Fruit fly (Drosophila melanogaster) whole organism, prepupa: ENCODE data around the gene CG7627.

Source experiments
- Blimp-1 ChIP-seq: fragments of 200-800 bp; sonication (Bioruptor generic); optimal IDR thresholded peaks from 3 replicates; lab custom pipeline; 2017; ENCODE audit warnings: missing biosample characterization, missing genetic modification characterization, mild to moderate bottlenecking, moderate library complexity, missing genetic modification reagents
- CG10631 ChIP-seq: fragments of 200-800 bp; sonication (Bioruptor generic); optimal IDR thresholded peaks from 2 replicates; lab custom pipeline; 2016; ENCODE audit warnings: missing biosample characterization, missing genetic modification characterization
- CG10669 ChIP-seq: fragments of 200-800 bp; sonication (Bioruptor generic); optimal IDR thresholded peaks from 3 replicates; lab custom pipeline; 2018; ENCODE audit warnings: missing biosample characterization, mild to moderate bottlenecking, missing genetic modification characterization, moderate library complexity
- CG11902 ChIP-seq: fragments of 200-800 bp; sonication (Bioruptor generic); optimal IDR thresholded peaks from 3 replicates; lab custom pipeline; 2016; ENCODE audit warnings: missing biosample characterization, missing genetic modification characterization
- CG15336 ChIP-seq: fragments of 200-800 bp; sonication (Bioruptor generic); IDR thresholded peaks from 2 replicates; pipeline ENCODE4 v1.3.6; 2022; ENCODE audit warnings: missing biosample characterization, missing genetic modification characterization
- CG3032 ChIP-seq: fragments of 200-800 bp; optimal IDR thresholded peaks from 2 replicates; lab custom pipeline; 2019; ENCODE audit warnings: missing biosample characterization, mild to moderate bottlenecking, missing genetic modification characterization, moderate library complexity
- CG31627 ChIP-seq: fragments of 200-800 bp; sonication (Bioruptor generic); optimal IDR thresholded peaks from 3 replicates; lab custom pipeline; 2016; ENCODE audit warnings: missing biosample characterization, missing genetic modification characterization
- CG32006 ChIP-seq: fragments of 200-800 bp; sonication (Bioruptor generic); optimal IDR thresholded peaks from 3 replicates; lab custom pipeline; 2017; ENCODE audit warnings: missing biosample characterization, mild to moderate bottlenecking, missing genetic modification characterization
- CG34406 ChIP-seq: fragments of 200-800 bp; sonication (Bioruptor generic); optimal IDR thresholded peaks from 3 replicates; lab custom pipeline; 2016; ENCODE audit warnings: missing biosample characterization, missing genetic modification characterization
- CG3919 ChIP-seq: fragments of 200-800 bp; sonication (Bioruptor generic); optimal IDR thresholded peaks from 3 replicates; lab custom pipeline; 2016; ENCODE audit warnings: missing biosample characterization, missing genetic modification characterization
- CG4318 ChIP-seq: fragments of 200-800 bp; sonication (Bioruptor generic); optimal IDR thresholded peaks from 3 replicates; lab custom pipeline; 2017; ENCODE audit warnings: missing biosample characterization, mild to moderate bottlenecking, missing genetic modification characterization
- CG6163 ChIP-seq: fragments of 200-800 bp; sonication (Bioruptor generic); IDR thresholded peaks from 3 replicates; pipeline ENCODE4 v1.3.6; 2022; ENCODE audit warnings: missing biosample characterization, missing genetic modification characterization
- CG6276 ChIP-seq: fragments of 200-800 bp; sonication (Bioruptor generic); optimal IDR thresholded peaks from 2 replicates; lab custom pipeline; 2017; ENCODE audit warnings: missing biosample characterization, mild to moderate bottlenecking, missing genetic modification characterization
- CG6792 ChIP-seq: fragments of 200-800 bp; sonication (Bioruptor generic); optimal IDR thresholded peaks from 3 replicates; lab custom pipeline; 2016; ENCODE audit warnings: missing biosample characterization, missing genetic modification characterization
- CG6808 ChIP-seq: fragments of 200-800 bp; sonication (Bioruptor generic); optimal IDR thresholded peaks from 3 replicates; lab custom pipeline; 2017; ENCODE audit warnings: missing biosample characterization, missing genetic modification characterization, mild to moderate bottlenecking, moderate library complexity, missing genetic modification reagents
- CG7368 ChIP-seq: fragments of 200-800 bp; sonication (Bioruptor generic); optimal IDR thresholded peaks from 3 replicates; lab custom pipeline; 2016; ENCODE audit warnings: missing biosample characterization, missing genetic modification characterization
- CG8119 ChIP-seq: fragments of 200-800 bp; sonication (Bioruptor generic); IDR thresholded peaks from 3 replicates; pipeline ENCODE4 v1.3.6; 2022; ENCODE audit warnings: missing biosample characterization, missing genetic modification characterization
- CG8632 ChIP-seq: fragments of 200-800 bp; sonication (Bioruptor generic); optimal IDR thresholded peaks from 3 replicates; lab custom pipeline; 2016; ENCODE audit warnings: missing biosample characterization, missing genetic modification characterization
- CG9139 ChIP-seq: fragments of 200-800 bp; sonication (Bioruptor generic); optimal IDR thresholded peaks from 3 replicates; lab custom pipeline; 2017; ENCODE audit warnings: missing biosample characterization, mild to moderate bottlenecking, missing genetic modification characterization
- Eip78C ChIP-seq: fragments of 200-800 bp; sonication (Bioruptor generic); peaks from one replicate; lab custom pipeline; 2016; ENCODE audit warnings: missing biosample characterization, missing genetic modification characterization
- Eip93F ChIP-seq: fragments of 200-800 bp; sonication (Bioruptor generic); optimal IDR thresholded peaks from 2 replicates; lab custom pipeline; 2016; ENCODE audit warnings: missing biosample characterization, mild to moderate bottlenecking, missing genetic modification characterization
- Ets96B ChIP-seq: fragments of 200-800 bp; optimal IDR thresholded peaks from 2 replicates; lab custom pipeline; 2019; ENCODE audit warnings: missing biosample characterization, mild to moderate bottlenecking, missing genetic modification characterization, moderate library complexity
- Hr38 ChIP-seq: sonication (Bioruptor generic); optimal IDR thresholded peaks from 2 replicates; lab custom pipeline; 2016; ENCODE audit warnings: missing biosample characterization, missing genetic modification characterization
- Hr39 ChIP-seq: fragments of 200-800 bp; sonication (Bioruptor generic); optimal IDR thresholded peaks from 2 replicates; lab custom pipeline; 2016; ENCODE audit warnings: missing biosample characterization, missing genetic modification characterization
- Hr4 ChIP-seq: fragments of 200-800 bp; sonication (Bioruptor generic); optimal IDR thresholded peaks from 3 replicates; lab custom pipeline; 2016; ENCODE audit warnings: missing biosample characterization, missing genetic modification characterization
- Met ChIP-seq: fragments of 200-800 bp; sonication (Bioruptor generic); optimal IDR thresholded peaks from 3 replicates; lab custom pipeline; 2016; ENCODE audit warnings: missing biosample characterization, missing genetic modification characterization
- Smox ChIP-seq: fragments of 200-800 bp; sonication (Bioruptor generic); optimal IDR thresholded peaks from 3 replicates; lab custom pipeline; 2016; ENCODE audit warnings: missing biosample characterization, missing genetic modification characterization
- Sox15 ChIP-seq: fragments of 200-800 bp; sonication (Bioruptor generic); optimal IDR thresholded peaks from 3 replicates; lab custom pipeline; 2016; ENCODE audit warnings: missing biosample characterization, missing genetic modification characterization
- achi ChIP-seq: fragments of 200-800 bp; sonication (Bioruptor generic); optimal IDR thresholded peaks from 3 replicates; lab custom pipeline; 2016; ENCODE audit warnings: missing biosample characterization, missing genetic modification characterization
- cyc ChIP-seq: fragments of 200-800 bp; sonication (Bioruptor generic); optimal IDR thresholded peaks from 3 replicates; lab custom pipeline; 2016; ENCODE audit warnings: missing biosample characterization, missing genetic modification characterization
- dac ChIP-seq: fragments of 200-800 bp; sonication (Bioruptor generic); optimal IDR thresholded peaks from 2 replicates; lab custom pipeline; 2017; ENCODE audit warnings: missing biosample characterization, mild to moderate bottlenecking, missing genetic modification characterization
- dsx ChIP-seq: fragments of 200-800 bp; optimal IDR thresholded peaks from 3 replicates; lab custom pipeline; 2019; ENCODE audit warnings: missing biosample characterization, mild to moderate bottlenecking, missing genetic modification characterization, moderate library complexity; ENCODE audit not compliant: poor library complexity, severe bottlenecking
- eg ChIP-seq: fragments of 200-800 bp; sonication (Bioruptor generic); IDR thresholded peaks from 3 replicates; pipeline ENCODE4 v1.3.6; 2022; ENCODE audit warnings: missing biosample characterization, missing genetic modification characterization
- fd59A ChIP-seq: fragments of 200-800 bp; sonication (Bioruptor generic); optimal IDR thresholded peaks from 2 replicates; lab custom pipeline; 2017; ENCODE audit warnings: missing biosample characterization, mild to moderate bottlenecking, missing genetic modification characterization, missing genetic modification reagents
- fkh ChIP-seq: fragments of 200-800 bp; sonication (Bioruptor generic); optimal IDR thresholded peaks from 3 replicates; lab custom pipeline; 2017; ENCODE audit warnings: missing biosample characterization, mild to moderate bottlenecking, missing genetic modification characterization, moderate library complexity
- lz ChIP-seq: fragments of 200-800 bp; sonication (Bioruptor generic); optimal IDR thresholded peaks from 3 replicates; lab custom pipeline; 2016; ENCODE audit warnings: missing biosample characterization, missing genetic modification characterization
- pdm3 ChIP-seq: fragments of 200-800 bp; sonication (Bioruptor generic); optimal IDR thresholded peaks from 3 replicates; lab custom pipeline; 2016; ENCODE audit warnings: missing biosample characterization, missing genetic modification characterization
- spab ChIP-seq: fragments of 200-800 bp; sonication (Bioruptor generic); optimal IDR thresholded peaks from 2 replicates; lab custom pipeline; 2017; ENCODE audit warnings: missing biosample characterization, mild to moderate bottlenecking, missing genetic modification characterization, missing genetic modification reagents
- ss ChIP-seq, 2 experiments: fragments of 200-800 bp; sonication (Bioruptor generic); optimal IDR thresholded peaks; 2 replicates in 1 of 2; 3 replicates in 1 of 2; lab custom pipeline; 2017 to 2018; ENCODE audit warnings: mild to moderate bottlenecking in 2 of 2, missing biosample characterization in 2 of 2, missing genetic modification characterization in 2 of 2, moderate library complexity in 1 of 2
- svp ChIP-seq: fragments of 200-800 bp; sonication (Bioruptor generic); peaks from one replicate; lab custom pipeline; 2016; ENCODE audit warnings: missing biosample characterization, missing genetic modification characterization
- topi ChIP-seq: fragments of 200-800 bp; sonication (Bioruptor generic); optimal IDR thresholded peaks from 3 replicates; lab custom pipeline; 2016; ENCODE audit warnings: missing biosample characterization, missing genetic modification characterization

Gene CG7627

dm6 chr2L:8326414-8327271 lies 35.6 kb downstream of the CG7627 start (continued):
- TF ChIP-seq cyc (GFP tag; lab: Kevin White, UChicago) (peak; percentile 35), lz (peak; percentile 30), Hr38 (GFP tag; lab: Kevin White, UChicago) (no peak), CG6276 (GFP tag; lab: Kevin White, UChicago) (no peak), spab (GFP tag; lab: Kevin White, UChicago) (no peak), achi (GFP tag; lab: Kevin White, UChicago) (no peak), CG6808 (GFP tag; lab: Kevin White, UChicago) (no peak), Hr4 (GFP tag; lab: Kevin White, UChicago) (no peak), CG3919 (GFP tag; lab: Kevin White, UChicago) (no peak), CG6163 (GFP tag; lab: Robert Waterston, UW) (no peak), CG10669 (GFP tag; lab: Kevin White, UChicago) (no peak), Ets96B (no peak), CG7368 (no peak), svp (peak; percentile 91), CG10631 (GFP tag; lab: Kevin White, UChicago) (peak; percentile 12), CG11902 (no peak), CG4318 (GFP tag; lab: Kevin White, UChicago) (peak; percentile 11), CG34406 (GFP tag; lab: Kevin White, UChicago) (peak; percentile 41), dac (GFP tag; lab: Kevin White, UChicago) (no peak), Met (GFP tag; lab: Kevin White, UChicago) (peak; percentile 44), CG9139 (GFP tag; lab: Kevin White, UChicago) (no peak), Sox15 (GFP tag; lab: Kevin White, UChicago) (no peak), ss (GFP tag; optimal IDR thresholded peaks at IDR 0.05; lab: Kevin White, UChicago) (no peak), CG8632 (GFP tag; lab: Kevin White, UChicago) (peak; percentile 28), CG31627 (GFP tag; lab: Kevin White, UChicago) (peak; percentile 6), CG6792 (peak; percentile 22), Blimp-1 (GFP tag; lab: Kevin White, UChicago) (no peak), Eip78C (peak; percentile 80), dsx (peak; percentile 4), CG32006 (peak; percentile 46), CG3032 (tag; lab: Kevin White, UChicago) (no peak), CG8119 (peak; percentile 59), fkh (GFP tag; lab: Kevin White, UChicago) (peak; percentile 19), fd59A (GFP tag; lab: Kevin White, UChicago) (no peak), Smox (GFP tag; lab: Kevin White, UChicago) (peak; percentile 11), pdm3 (GFP tag; lab: Kevin White, UChicago) (peak; percentile 17), CG15336 (GFP tag; lab: Robert Waterston, UW) (peak; percentile 62; the same call in 1 of the 2 replicates), Eip93F (GFP tag; lab: Kevin White, UChicago) (no peak), Hr39 (peak; percentile 16)
- TF ChIP-seq, all 60 proteins: peak for 26

- TF ChIP-seq eg (GFP tag; lab: Robert Waterston, UW) = 0 out of 3 replicates have a peak, but pooled peaks have one; percentile 13
- no peak for TF ChIP-seq Sox15 (GFP tag; lab: Kevin White, UChicago)
- TF ChIP-seq topi (GFP tag; lab: Kevin White, UChicago) = no peak
- TF ChIP-seq ss (GFP tag; optimal IDR thresholded peaks at IDR 0.05; lab: Kevin White, UChicago) = no peak
- TF ChIP-seq CG8119 = 0 out of 3 replicates have a peak, but pooled peaks have one; percentile 13
- peak; percentile 37; the same call in 1 of the 2 replicates for TF ChIP-seq CG15336 (GFP tag; lab: Robert Waterston, UW)
Observed at dm6 chr2L:8325150-8325549, 37.1 kb downstream of the CG7627 start, which contains the start of gene CG7781. TSS of gene CG7781 (minus strand) at chr2L:8325409.
